Worm (Caenorhabditis elegans) whole organism, late embryonic: ENCODE measurements around the gene eif-3.G.

Experiments
- K02D7.2 ChIP-seq: sonication (generic microtip); optimal IDR thresholded peaks from 2 replicates; lab custom pipeline; 2017; ENCODE audit warnings: mild to moderate bottlenecking, missing genetic modification characterization, missing compliant biosample characterization
- ahr-1 ChIP-seq: sonication (generic microtip); optimal IDR thresholded peaks from 2 replicates; lab custom pipeline; 2016; ENCODE audit warnings: missing genetic modification characterization, missing compliant biosample characterization
- ama-1 ChIP-seq: fragments of 150-350 bp; optimal IDR thresholded peaks from 2 replicates; lab custom pipeline; 2014
- ceh-14 ChIP-seq: sonication (generic microtip); optimal IDR thresholded peaks from 2 replicates; lab custom pipeline; 2016; ENCODE audit warnings: missing genotype, missing genetic modification characterization, missing compliant biosample characterization
- ceh-2 ChIP-seq: sonication (generic microtip); optimal IDR thresholded peaks from 2 replicates; lab custom pipeline; 2016; ENCODE audit warnings: missing genotype, missing genetic modification characterization, missing compliant biosample characterization
- ceh-24 ChIP-seq: sonication (generic microtip); optimal IDR thresholded peaks from 2 replicates; lab custom pipeline; 2016; ENCODE audit warnings: mild to moderate bottlenecking, missing genetic modification characterization, missing compliant biosample characterization
- ceh-30 ChIP-seq: fragments of 150-350 bp; optimal IDR thresholded peaks from 2 replicates; lab custom pipeline; 2014; ENCODE audit warnings: missing biosample characterization, missing genetic modification characterization
- ceh-31 ChIP-seq: sonication (generic microtip); optimal IDR thresholded peaks from 2 replicates; lab custom pipeline; 2016; ENCODE audit warnings: missing genetic modification characterization, missing compliant biosample characterization
- ceh-45 ChIP-seq: fragments of 200-800 bp; sonication (Bioruptor generic); IDR thresholded peaks from 2 replicates; pipeline ENCODE4 v1.3.6; 2022; ENCODE audit warnings: missing genetic modification reagents, missing genetic modification characterization, missing compliant biosample characterization
- fax-1 ChIP-seq: sonication (generic microtip); optimal IDR thresholded peaks from 2 replicates; lab custom pipeline; 2016; ENCODE audit warnings: missing genotype, missing genetic modification characterization, missing compliant biosample characterization
- hlh-30 ChIP-seq: sonication (generic microtip); optimal IDR thresholded peaks from 2 replicates; lab custom pipeline; 2017; ENCODE audit warnings: antibody characterized with exemption, missing genetic modification characterization, missing compliant biosample characterization; ENCODE audit not compliant: insufficient read depth
- lim-6 ChIP-seq: sonication (generic microtip); optimal IDR thresholded peaks from 2 replicates; lab custom pipeline; 2016; ENCODE audit warnings: missing genetic modification characterization, missing compliant biosample characterization
- lin-11 ChIP-seq: fragments of 200-800 bp; sonication (Bioruptor generic); optimal IDR thresholded peaks from 2 replicates; lab custom pipeline; 2018; ENCODE audit warnings: mild to moderate bottlenecking, missing genetic modification characterization, missing compliant biosample characterization
- nhr-232 ChIP-seq: sonication (generic microtip); optimal IDR thresholded peaks from 2 replicates; lab custom pipeline; 2016; ENCODE audit warnings: missing genetic modification characterization, missing compliant biosample characterization
- npax-4 ChIP-seq: sonication (generic microtip); optimal IDR thresholded peaks from 2 replicates; lab custom pipeline; 2016; ENCODE audit warnings: missing genetic modification characterization, missing compliant biosample characterization
- odd-2 ChIP-seq: sonication (generic microtip); optimal IDR thresholded peaks from 2 replicates; lab custom pipeline; 2017; ENCODE audit warnings: antibody characterized with exemption, mild to moderate bottlenecking, missing genetic modification characterization, missing compliant biosample characterization
- pat-9 ChIP-seq: fragments of 200-800 bp; sonication (Bioruptor generic); optimal IDR thresholded peaks from 2 replicates; lab custom pipeline; 2018; ENCODE audit warnings: mild to moderate bottlenecking, missing genetic modification characterization, moderate library complexity, missing compliant biosample characterization
- pax-1 ChIP-seq: fragments of 150-350 bp; optimal IDR thresholded peaks from 2 replicates; lab custom pipeline; 2014; ENCODE audit warnings: missing biosample characterization, missing genetic modification characterization
- pqm-1 ChIP-seq: sonication (generic microtip); optimal IDR thresholded peaks from 2 replicates; lab custom pipeline; 2016; ENCODE audit warnings: missing genetic modification characterization, missing compliant biosample characterization

The eif-3.G gene

ce11 chrII:8488123-8488522 lies 45.6 kb downstream of the eif-3.G start:
- TF ChIP-seq odd-2 (tag; lab: Kevin White, UChicago): no peak
- TF ChIP-seq fax-1 (tag; lab: Kevin White, UChicago): no peak
- TF ChIP-seq ceh-14 (tag; lab: Kevin White, UChicago): no peak
- TF ChIP-seq K02D7.2 (tag; lab: Kevin White, UChicago): no peak
- no peak for TF ChIP-seq nhr-232 (tag; lab: Kevin White, UChicago)
- TF ChIP-seq npax-4 (tag; lab: Kevin White, UChicago): no peak
- no peak for TF ChIP-seq ceh-2 (tag; lab: Kevin White, UChicago)
- TF ChIP-seq ahr-1 (tag; lab: Kevin White, UChicago): no peak
- TF ChIP-seq pat-9 (tag; lab: Kevin White, UChicago): no peak
- no peak for TF ChIP-seq lim-6
- TF ChIP-seq ceh-31 (tag; lab: Kevin White, UChicago): no peak
- no peak for TF ChIP-seq pqm-1
- no peak for TF ChIP-seq ceh-45 (GFP tag; lab: Robert Waterston, UW)
- TF ChIP-seq ama-1: no peak
- TF ChIP-seq ceh-30 (tag; lab: Kevin White, UChicago): no peak
- no peak for TF ChIP-seq lin-11 (tag; lab: Kevin White, UChicago)
- TF ChIP-seq pax-1: no peak
- no peak for TF ChIP-seq hlh-30 (tag; lab: Kevin White, UChicago)
- no peak for TF ChIP-seq ceh-24
